Worm (Caenorhabditis elegans) whole organism, L4 larva: ENCODE results near the gene VC5.2.

Experiments used
- nhr-28 ChIP-seq: fragments of 150-350 bp; optimal IDR thresholded peaks from 2 replicates; lab custom pipeline; 2014; ENCODE audit warnings: missing biosample characterization, missing genetic modification characterization
- nhr-77 ChIP-seq: fragments of 150-350 bp; optimal IDR thresholded peaks from 2 replicates; lab custom pipeline; 2014; ENCODE audit warnings: missing biosample characterization, missing genetic modification characterization
- pha-4 ChIP-seq, 2 experiments: fragments of 150-350 bp in 1 of 2; fragments of 200-800 bp in 1 of 2; sonication (Bioruptor generic) in 1 of 2; IDR thresholded peaks in 1 of 2; optimal IDR thresholded peaks in 1 of 2; 2 replicates each; pipeline versions ENCODE4 v1.3.6 to Lab custom; 2014 to 2022; ENCODE audit warnings: missing genetic modification characterization in 2 of 2, missing genetic modification reagents in 2 of 2, missing biosample characterization in 1 of 2, missing compliant biosample characterization in 1 of 2
- skn-1 ChIP-seq: fragments of 150-350 bp; optimal IDR thresholded peaks from 2 replicates; lab custom pipeline; 2014; ENCODE audit warnings: missing biosample characterization, missing genetic modification characterization

ce11 chrV:7103247-7103646 is 17.5 kb downstream of the VC5.2 start, which contains the start of gene odr-2:
- TF ChIP-seq nhr-77 (tag; lab: Kevin White, UChicago) (no peak), pha-4 (GFP tag; IDR thresholded peaks at IDR 0.05; lab: Robert Waterston, UW) (no peak), pha-4 (tag; optimal IDR thresholded peaks at IDR 0.05; lab: Kevin White, UChicago) (no peak), nhr-28 (tag; lab: Kevin White, UChicago) (no peak), skn-1 (no peak)
